Comparison of ENCODE assay signal across 1 fruit fly cellular context in the genomic region with DNA sequence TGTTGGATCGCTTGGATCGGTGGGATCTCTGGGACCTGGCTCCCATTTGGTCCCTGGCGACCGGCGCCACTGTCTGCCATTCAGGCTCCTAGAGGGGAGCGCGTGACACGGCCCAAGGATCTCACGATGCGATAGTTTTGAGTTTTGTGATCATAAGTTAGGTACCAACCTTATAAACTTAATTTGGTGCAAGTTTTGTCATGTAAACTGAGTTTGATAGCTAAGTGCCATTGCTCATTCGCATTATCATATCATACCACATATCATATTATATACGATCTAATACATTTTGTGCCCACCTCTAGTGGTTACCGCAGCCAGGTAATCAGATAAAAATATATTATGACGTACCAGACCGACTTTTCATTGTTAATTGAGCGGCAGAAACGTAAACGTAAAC.
TF ChIP-seq lines count a peak whose summit lies in the region.

No protein-coding gene starts in this region.

TF ChIP-seq in whole organism, embryonic, 481 proteins besides CTCF, POLR2A, EP300 and RAD21 (continued from another document and continues in another):
- TF ChIP-seq CG10654 (GFP tag; optimal IDR thresholded peaks at IDR 0.05; lab: Kevin White, UChicago) (no peak), crol (GFP tag; IDR thresholded peaks at IDR 0.05; lab: Robert Waterston, UW) (no peak), Trl (optimal IDR thresholded peaks at IDR 0.05; lab: Kevin White, UChicago) (no peak), Trl (GFP tag; optimal IDR thresholded peaks at IDR 0.05; lab: Kevin White, UChicago) (no peak), CG8281 (tag; optimal IDR thresholded peaks at IDR 0.05; lab: Kevin White, UChicago) (no peak), CG3163 (GFP tag; optimal IDR thresholded peaks at IDR 0.05; lab: Kevin White, UChicago) (no peak), dmrt99B (tag; optimal IDR thresholded peaks at IDR 0.05; lab: Kevin White, UChicago) (no peak), CG8765 (GFP tag; IDR thresholded peaks at IDR 0.05; lab: Robert Waterston, UW) (peak; percentile 48; the same call in 1 of the 2 replicates), pb (GFP tag; optimal IDR thresholded peaks at IDR 0.05; lab: Kevin White, UChicago) (no peak), Pdp1 (GFP tag; optimal IDR thresholded peaks at IDR 0.05; lab: Kevin White, UChicago) (no peak), CG10543 (GFP tag; optimal IDR thresholded peaks at IDR 0.05; lab: Kevin White, UChicago) (no peak), CG18599 (GFP tag; optimal IDR thresholded peaks at IDR 0.05; lab: Kevin White, UChicago) (no peak), CG5953 (GFP tag; IDR thresholded peaks at IDR 0.05; lab: Robert Waterston, UW) (no peak), Sry-δ (GFP tag; optimal IDR thresholded peaks at IDR 0.05; lab: Kevin White, UChicago) (peak; percentile 64), CG17912 (GFP tag; optimal IDR thresholded peaks at IDR 0.05; lab: Kevin White, UChicago) (no peak), Blimp-1 (GFP tag; optimal IDR thresholded peaks at IDR 0.05; lab: Kevin White, UChicago) (no peak), p53 (GFP tag; optimal IDR thresholded peaks at IDR 0.05; lab: Kevin White, UChicago) (no peak), sisA (GFP tag; IDR thresholded peaks at IDR 0.05; lab: Robert Waterston, UW) (no peak), CG6791 (GFP tag; IDR thresholded peaks at IDR 0.05; lab: Robert Waterston, UW; ENCODE audit: partially characterized antibody) (peak; percentile 74), zf30C (GFP tag; optimal IDR thresholded peaks at IDR 0.05; lab: Kevin White, UChicago) (no peak), CG9876 (GFP tag; optimal IDR thresholded peaks at IDR 0.05; lab: Kevin White, UChicago) (no peak), Doc2 (GFP tag; IDR thresholded peaks at IDR 0.05; lab: Robert Waterston, UW) (no peak), sqz (GFP tag; optimal IDR thresholded peaks at IDR 0.05; lab: Kevin White, UChicago) (no peak), hbn (GFP tag; IDR thresholded peaks at IDR 0.05; lab: Robert Waterston, UW; ENCODE audit: partially characterized antibody) (peak; percentile 48), sc (optimal IDR thresholded peaks at IDR 0.05; lab: Kevin White, UChicago) (no peak), sc (GFP tag; optimal IDR thresholded peaks at IDR 0.05; lab: Kevin White, UChicago) (peak; percentile 57), Rx (GFP tag; IDR thresholded peaks at IDR 0.05; lab: Robert Waterston, UW) (no peak), ham (GFP tag; IDR thresholded peaks at IDR 0.05; lab: Robert Waterston, UW) (no peak), ap (GFP tag; IDR thresholded peaks at IDR 0.05; lab: Robert Waterston, UW) (no peak), CG15073 (GFP tag; optimal IDR thresholded peaks at IDR 0.05; lab: Kevin White, UChicago) (no peak), Camta (GFP tag; optimal IDR thresholded peaks at IDR 0.05; lab: Kevin White, UChicago) (no peak), Nf-YB (GFP tag; optimal IDR thresholded peaks at IDR 0.05; lab: Kevin White, UChicago) (no peak), Gsc (GFP tag; IDR thresholded peaks at IDR 0.05; lab: Robert Waterston, UW) (no peak), Stat92E (GFP tag; optimal IDR thresholded peaks at IDR 0.05; lab: Kevin White, UChicago) (no peak), bab2 (GFP tag; optimal IDR thresholded peaks at IDR 0.05; lab: Kevin White, UChicago) (no peak), CG12236 (GFP tag; optimal IDR thresholded peaks at IDR 0.05; lab: Kevin White, UChicago) (no peak), nerfin-2 (GFP tag; IDR thresholded peaks at IDR 0.05; lab: Robert Waterston, UW; ENCODE audit: partially characterized antibody) (peak; percentile 34; the same call in 1 of the 2 replicates), CG8290 (GFP tag; optimal IDR thresholded peaks at IDR 0.05; lab: Kevin White, UChicago) (no peak), CG8290 (tag; optimal IDR thresholded peaks at IDR 0.05; lab: Kevin White, UChicago) (peak in 1 of 2 experiments; percentile 38), Mes4 (GFP tag; optimal IDR thresholded peaks at IDR 0.05; lab: Kevin White, UChicago) (no peak), Six4 (GFP tag; optimal IDR thresholded peaks at IDR 0.05; lab: Kevin White, UChicago) (no peak), gsb-n (tag; optimal IDR thresholded peaks at IDR 0.05; lab: Kevin White, UChicago) (no peak), pzg (GFP tag; optimal IDR thresholded peaks at IDR 0.05; lab: Kevin White, UChicago) (no peak), CG11723 (GFP tag; optimal IDR thresholded peaks at IDR 0.05; lab: Kevin White, UChicago) (no peak), CG33213 (GFP tag; optimal IDR thresholded peaks at IDR 0.05; lab: Kevin White, UChicago) (no peak), Nf-YA (GFP tag; IDR thresholded peaks at IDR 0.05; lab: Robert Waterston, UW) (no peak), HLH4C (GFP tag; IDR thresholded peaks at IDR 0.05; lab: Robert Waterston, UW; ENCODE audit: partially characterized antibody) (peak; percentile 58; the same call in 2 of the 3 replicates), CG12942 (GFP tag; optimal IDR thresholded peaks at IDR 0.05; lab: Kevin White, UChicago) (no peak), CG10431 (GFP tag; optimal IDR thresholded peaks at IDR 0.05; lab: Kevin White, UChicago) (no peak), aop (GFP tag; IDR thresholded peaks at IDR 0.05; lab: Robert Waterston, UW) (no peak), Sry-β (GFP tag; optimal IDR thresholded peaks at IDR 0.05; lab: Kevin White, UChicago) (peak; percentile 13), BEAF-32 (GFP tag; optimal IDR thresholded peaks at IDR 0.05; lab: Kevin White, UChicago) (peak; percentile 72), CG1647 (GFP tag; optimal IDR thresholded peaks at IDR 0.05; lab: Kevin White, UChicago) (no peak), ro (GFP tag; IDR thresholded peaks at IDR 0.05; lab: Robert Waterston, UW) (no peak), pnt (GFP tag; optimal IDR thresholded peaks at IDR 0.05; lab: Kevin White, UChicago) (no peak), CG4282 (GFP tag; optimal IDR thresholded peaks at IDR 0.05; lab: Kevin White, UChicago) (no peak), rib (GFP tag; IDR thresholded peaks at IDR 0.05; lab: Robert Waterston, UW) (no peak), CG14965 (GFP tag; optimal IDR thresholded peaks at IDR 0.05; lab: Kevin White, UChicago; ENCODE audit: borderline replicate concordance) (no peak), CG1529 (GFP tag; optimal IDR thresholded peaks at IDR 0.05; lab: Kevin White, UChicago) (no peak), croc (GFP tag; conservative IDR thresholded peaks at IDR 0.05; lab: Robert Waterston, UW) (no peak), Hr39 (optimal IDR thresholded peaks at IDR 0.05; lab: Kevin White, UChicago) (no peak), luna (GFP tag; optimal IDR thresholded peaks at IDR 0.05; lab: Kevin White, UChicago) (no peak), NC2α (GFP tag; optimal IDR thresholded peaks at IDR 0.05; lab: Kevin White, UChicago) (no peak), Elba2 (GFP tag; optimal IDR thresholded peaks at IDR 0.05; lab: Kevin White, UChicago) (no peak), CG4360 (GFP tag; IDR thresholded peaks at IDR 0.05; lab: Robert Waterston, UW) (no peak), danr (GFP tag; IDR thresholded peaks at IDR 0.05; lab: Robert Waterston, UW) (no peak), CG13287 (GFP tag; IDR thresholded peaks at IDR 0.05; lab: Robert Waterston, UW; ENCODE audit: partially characterized antibody) (peak; percentile 56), kay (GFP tag; optimal IDR thresholded peaks at IDR 0.05; lab: Kevin White, UChicago) (no peak), sd (tag; optimal IDR thresholded peaks at IDR 0.05; lab: Kevin White, UChicago) (no peak), twi (tag; optimal IDR thresholded peaks at IDR 0.05; lab: Kevin White, UChicago) (peak; percentile 52), CG3281 (GFP tag; optimal IDR thresholded peaks at IDR 0.05; lab: Kevin White, UChicago) (no peak), btn (GFP tag; optimal IDR thresholded peaks at IDR 0.05; lab: Kevin White, UChicago) (no peak), CG10959 (GFP tag; IDR thresholded peaks at IDR 0.05; lab: Robert Waterston, UW) (no peak; the same call in 1 of the 2 replicates), Dip2 (GFP tag; IDR thresholded peaks at IDR 0.05; lab: Robert Waterston, UW) (no peak), CG6254 (GFP tag; optimal IDR thresholded peaks at IDR 0.05; lab: Kevin White, UChicago) (no peak), row (GFP tag; IDR thresholded peaks at IDR 0.05; lab: Robert Waterston, UW) (no peak; the same call in 2 of the 3 replicates), CG3838 (GFP tag; optimal IDR thresholded peaks at IDR 0.05; lab: Kevin White, UChicago) (no peak), Opbp (GFP tag; IDR thresholded peaks at IDR 0.05; lab: Robert Waterston, UW; ENCODE audit: partially characterized antibody) (peak; percentile 56; the same call in 1 of the 3 replicates), Med (GFP tag; lab: Kevin White, UChicago) (no peak), CG18011 (GFP tag; optimal IDR thresholded peaks at IDR 0.05; lab: Kevin White, UChicago) (no peak), grau (tag; optimal IDR thresholded peaks at IDR 0.05; lab: Kevin White, UChicago) (peak; percentile 72), az2 (GFP tag; optimal IDR thresholded peaks at IDR 0.05; lab: Kevin White, UChicago) (no peak), PHDP (tag; optimal IDR thresholded peaks at IDR 0.05; lab: Kevin White, UChicago) (no peak), dm (GFP tag; optimal IDR thresholded peaks at IDR 0.05; lab: Kevin White, UChicago) (no peak), E2f2 (GFP tag; IDR thresholded peaks at IDR 0.05; lab: Robert Waterston, UW) (no peak), amos (GFP tag; IDR thresholded peaks at IDR 0.05; lab: Robert Waterston, UW; ENCODE audit: partially characterized antibody) (peak; percentile 67), hb (GFP tag; IDR thresholded peaks at IDR 0.05; lab: Robert Waterston, UW; ENCODE audit: partially characterized antibody) (0 out of 3 replicates have a peak, but pooled peaks have one; percentile 41), lilli (GFP tag; optimal IDR thresholded peaks at IDR 0.05; lab: Kevin White, UChicago) (no peak), Optix (GFP tag; IDR thresholded peaks at IDR 0.05; lab: Robert Waterston, UW) (no peak), CG34224 (GFP tag; IDR thresholded peaks at IDR 0.05; lab: Robert Waterston, UW; ENCODE audit: partially characterized antibody) (peak; percentile 61; the same call in 2 of the 3 replicates), zfh1 (GFP tag; IDR thresholded peaks at IDR 0.05; lab: Robert Waterston, UW) (peak; percentile 52; the same call in 2 of the 3 replicates), Bdp1 (GFP tag; optimal IDR thresholded peaks at IDR 0.05; lab: Kevin White, UChicago) (no peak), ci (GFP tag; IDR thresholded peaks at IDR 0.05; lab: Robert Waterston, UW) (no peak), CG6689 (GFP tag; IDR thresholded peaks at IDR 0.05; lab: Robert Waterston, UW) (no peak), Ssrp (tag; optimal IDR thresholded peaks at IDR 0.05; lab: Kevin White, UChicago) (no peak), CG4424 (GFP tag; optimal IDR thresholded peaks at IDR 0.05; lab: Kevin White, UChicago) (no peak), Atf6 (GFP tag; IDR thresholded peaks at IDR 0.05; lab: Robert Waterston, UW) (no peak), chn (GFP tag; optimal IDR thresholded peaks at IDR 0.05; lab: Kevin White, UChicago) (no peak), CG9727 (GFP tag; optimal IDR thresholded peaks at IDR 0.05; lab: Kevin White, UChicago) (no peak), Hmx (GFP tag; optimal IDR thresholded peaks at IDR 0.05; lab: Kevin White, UChicago) (no peak), CG16863 (GFP tag; optimal IDR thresholded peaks at IDR 0.05; lab: Kevin White, UChicago) (no peak), otp (GFP tag; IDR thresholded peaks at IDR 0.05; lab: Robert Waterston, UW) (peak; percentile 4; the same call in 1 of the 3 replicates), hth (optimal IDR thresholded peaks at IDR 0.05; lab: Kevin White, UChicago) (no peak), jumu (GFP tag; optimal IDR thresholded peaks at IDR 0.05; lab: Kevin White, UChicago) (no peak), en (GFP tag; optimal IDR thresholded peaks at IDR 0.05; lab: Kevin White, UChicago) (no peak), onecut (GFP tag; IDR thresholded peaks at IDR 0.05; lab: Robert Waterston, UW) (no peak), CG16815 (GFP tag; optimal IDR thresholded peaks at IDR 0.05; lab: Kevin White, UChicago) (no peak), lola (GFP tag; optimal IDR thresholded peaks at IDR 0.05; lab: Kevin White, UChicago) (peak in 1 of 3 experiments; percentile 61), esg (GFP tag; conservative IDR thresholded peaks at IDR 0.05; lab: Robert Waterston, UW) (no peak), CG7963 (GFP tag; IDR thresholded peaks at IDR 0.05; lab: Robert Waterston, UW; ENCODE audit: partially characterized antibody) (0 out of 3 replicates have a peak, but pooled peaks have one; percentile 25), bsh (GFP tag; optimal IDR thresholded peaks at IDR 0.05; lab: Kevin White, UChicago) (no peak), CG8924 (tag; optimal IDR thresholded peaks at IDR 0.05; lab: Kevin White, UChicago) (peak; percentile 74), NK7.1 (GFP tag; optimal IDR thresholded peaks at IDR 0.05; lab: Kevin White, UChicago) (no peak), CG2199 (GFP tag; IDR thresholded peaks at IDR 0.05; lab: Robert Waterston, UW) (no peak), dati (GFP tag; IDR thresholded peaks at IDR 0.05; lab: Robert Waterston, UW) (no peak), so (GFP tag; IDR thresholded peaks at IDR 0.05; lab: Robert Waterston, UW) (no peak), CG15011 (GFP tag; optimal IDR thresholded peaks at IDR 0.05; lab: Kevin White, UChicago) (no peak), Oaz (GFP tag; IDR thresholded peaks at IDR 0.05; lab: Robert Waterston, UW) (no peak), Dad (GFP tag; optimal IDR thresholded peaks at IDR 0.05; lab: Kevin White, UChicago) (no peak), tx (GFP tag; optimal IDR thresholded peaks at IDR 0.05; lab: Kevin White, UChicago) (no peak), zfh2 (GFP tag; optimal IDR thresholded peaks at IDR 0.05; lab: Kevin White, UChicago) (no peak), her (GFP tag; optimal IDR thresholded peaks at IDR 0.05; lab: Kevin White, UChicago) (no peak), lov (optimal IDR thresholded peaks at IDR 0.05; lab: Kevin White, UChicago) (no peak), lov (GFP tag; IDR thresholded peaks at IDR 0.05; lab: Robert Waterston, UW) (no peak), odd (GFP tag; optimal IDR thresholded peaks at IDR 0.05; lab: Kevin White, UChicago) (no peak), chinmo (GFP tag; IDR thresholded peaks at IDR 0.05; lab: Robert Waterston, UW; ENCODE audit: partially characterized antibody) (no peak), CG8089 (GFP tag; optimal IDR thresholded peaks at IDR 0.05; lab: Kevin White, UChicago) (no peak), Deaf1 (tag; optimal IDR thresholded peaks at IDR 0.05; lab: Kevin White, UChicago) (peak; percentile 33), Oli (tag; optimal IDR thresholded peaks at IDR 0.05; lab: Kevin White, UChicago) (no peak), CG14667 (GFP tag; IDR thresholded peaks at IDR 0.05; lab: Robert Waterston, UW) (no peak), CG3065 (GFP tag; optimal IDR thresholded peaks at IDR 0.05; lab: Kevin White, UChicago) (no peak)
